Worm (Caenorhabditis elegans): ENCODE data around the gene vab-7.

DNA sequence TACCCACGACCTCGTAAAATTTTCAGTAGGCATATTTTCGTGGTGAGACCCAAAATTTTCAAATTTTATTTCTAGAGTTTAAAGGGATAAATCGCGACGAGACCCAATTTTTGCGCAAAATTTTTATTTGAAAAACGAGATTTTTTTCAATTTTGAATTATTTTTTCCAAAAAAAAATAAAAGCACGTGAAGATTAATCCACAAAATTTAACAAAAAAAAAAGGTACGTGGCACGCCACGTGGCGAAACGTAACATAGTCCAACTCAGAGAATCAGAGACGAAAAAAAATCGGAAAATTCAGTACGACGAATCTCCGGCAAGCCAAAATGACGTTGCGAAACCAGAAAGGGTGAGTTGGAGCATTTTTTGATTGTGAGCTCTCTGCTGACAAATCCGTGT, 45.0 kb upstream of the vab-7 start, which contains the start of gene C44B9.2:
- no peak for TF ChIP-seq pes-1 (GFP tag; IDR thresholded peaks at IDR 0.05)
- no peak for TF ChIP-seq hnd-1 (tag; optimal IDR thresholded peaks at IDR 0.05)
- TF ChIP-seq B0310.2 (tag; optimal IDR thresholded peaks at IDR 0.05): no peak
- no peak for TF ChIP-seq tra-4 (tag; optimal IDR thresholded peaks at IDR 0.05)
- no peak for TF ChIP-seq hmbx-1 (tag; optimal IDR thresholded peaks at IDR 0.05)
- no peak for TF ChIP-seq ama-1 (optimal IDR thresholded peaks at IDR 0.05)
- no peak for TF ChIP-seq hmg-4 (GFP tag; optimal IDR thresholded peaks at IDR 0.05)
- TF ChIP-seq aly-1 (tag; optimal IDR thresholded peaks at IDR 0.05): no peak
- TF ChIP-seq sea-1 (GFP tag; conservative IDR thresholded peaks at IDR 0.05): no peak
- TF ChIP-seq ceh-13 (GFP tag; optimal IDR thresholded peaks at IDR 0.05): no peak
- no peak for TF ChIP-seq flt-1 (GFP tag; IDR thresholded peaks at IDR 0.05)
- no peak for TF ChIP-seq tbx-37 (GFP tag; conservative IDR thresholded peaks at IDR 0.05)
- TF ChIP-seq scrt-1 (GFP tag; IDR thresholded peaks at IDR 0.05): no peak
